Worm (Caenorhabditis elegans) whole organism, mixed stage, embryonic: ENCODE measurements around the gene bec-1.

ENCODE experiments used
- blmp-1 ChIP-seq: fragments of 150-350 bp; optimal IDR thresholded peaks from 2 replicates; lab custom pipeline; 2014; ENCODE audit warnings: missing biosample characterization, missing genetic modification characterization
- ceh-39 ChIP-seq: fragments of 150-350 bp; optimal IDR thresholded peaks from 2 replicates; lab custom pipeline; 2014; ENCODE audit warnings: missing biosample characterization, missing genetic modification characterization
- ceh-43 ChIP-seq: fragments of 200-800 bp; sonication (Bioruptor generic); optimal IDR thresholded peaks from 2 replicates; lab custom pipeline; 2018; ENCODE audit warnings: mild to moderate bottlenecking, missing genetic modification characterization, moderate library complexity, missing compliant biosample characterization
- ceh-83 ChIP-seq: fragments of 200-800 bp; sonication (Bioruptor generic); optimal IDR thresholded peaks from 2 replicates; lab custom pipeline; 2018; ENCODE audit warnings: mild to moderate bottlenecking, missing genetic modification characterization, missing compliant biosample characterization
- ces-1 ChIP-seq: fragments of 150-350 bp; optimal IDR thresholded peaks from 2 replicates; lab custom pipeline; 2014; ENCODE audit warnings: missing biosample characterization, missing genetic modification reagents, missing genetic modification characterization
- cnd-1 ChIP-seq: fragments of 200-800 bp; sonication (Bioruptor generic); optimal IDR thresholded peaks from 2 replicates; lab custom pipeline; 2018; ENCODE audit warnings: mild to moderate bottlenecking, missing genetic modification characterization, missing compliant biosample characterization
- drap-1 ChIP-seq: fragments of 200-800 bp; sonication (Bioruptor generic); optimal IDR thresholded peaks from 3 replicates; lab custom pipeline; 2018; ENCODE audit warnings: mild to moderate bottlenecking, missing genetic modification characterization, missing compliant biosample characterization
- elt-1 ChIP-seq: sonication (generic microtip); optimal IDR thresholded peaks from 2 replicates; lab custom pipeline; 2017; ENCODE audit warnings: missing genetic modification characterization, mild to moderate bottlenecking, missing compliant biosample characterization, antibody characterized with exemption, moderate library complexity, borderline replicate concordance; ENCODE audit not compliant: insufficient read depth
- flh-1 ChIP-seq: fragments of 200-800 bp; sonication (Bioruptor generic); optimal IDR thresholded peaks from 2 replicates; lab custom pipeline; 2018; ENCODE audit warnings: mild to moderate bottlenecking, missing genetic modification characterization, moderate library complexity, missing compliant biosample characterization
- ham-2 ChIP-seq: fragments of 200-800 bp; sonication (Bioruptor generic); optimal IDR thresholded peaks from 2 replicates; lab custom pipeline; 2018; ENCODE audit warnings: mild to moderate bottlenecking, missing genetic modification characterization, missing compliant biosample characterization
- lin-13 ChIP-seq: fragments of 150-350 bp; optimal IDR thresholded peaks from 2 replicates; lab custom pipeline; 2014; ENCODE audit warnings: missing biosample characterization, missing genetic modification characterization
- lin-32 ChIP-seq: fragments of 200-800 bp; sonication (Bioruptor generic); optimal IDR thresholded peaks from 2 replicates; lab custom pipeline; 2018; ENCODE audit warnings: mild to moderate bottlenecking, missing genetic modification characterization, missing compliant biosample characterization
- lsy-2 ChIP-seq: fragments of 150-350 bp; optimal IDR thresholded peaks from 2 replicates; lab custom pipeline; 2014; ENCODE audit warnings: missing biosample characterization, missing genetic modification characterization
- mls-2 ChIP-seq: sonication (generic microtip); optimal IDR thresholded peaks from 2 replicates; lab custom pipeline; 2016; ENCODE audit warnings: mild to moderate bottlenecking, missing genetic modification characterization, moderate library complexity, missing compliant biosample characterization
- nhr-2 ChIP-seq: fragments of 150-350 bp; optimal IDR thresholded peaks from 2 replicates; lab custom pipeline; 2014; ENCODE audit warnings: missing biosample characterization, missing genetic modification characterization
- nhr-237 ChIP-seq: fragments of 150-350 bp; optimal IDR thresholded peaks from 2 replicates; lab custom pipeline; 2014; ENCODE audit warnings: missing biosample characterization, missing genetic modification characterization
- snpc-4 ChIP-seq: fragments of 150-350 bp; optimal IDR thresholded peaks from 2 replicates; lab custom pipeline; 2014; ENCODE audit warnings: missing biosample characterization, missing genetic modification characterization
- sptf-1 ChIP-seq: sonication (generic microtip); optimal IDR thresholded peaks from 2 replicates; lab custom pipeline; 2017; ENCODE audit warnings: mild to moderate bottlenecking, missing genetic modification characterization, moderate library complexity, missing compliant biosample characterization
- tbx-8 ChIP-seq: fragments of 200-800 bp; sonication (Bioruptor generic); optimal IDR thresholded peaks from 2 replicates; lab custom pipeline; 2018; ENCODE audit warnings: mild to moderate bottlenecking, missing genetic modification characterization, moderate library complexity, missing compliant biosample characterization
- unc-120 ChIP-seq: sonication (generic microtip); optimal IDR thresholded peaks from 2 replicates; lab custom pipeline; 2017; ENCODE audit warnings: missing genetic modification characterization, missing compliant biosample characterization; ENCODE audit not compliant: poor library complexity, severe bottlenecking
- unc-62 ChIP-seq: fragments of 150-350 bp; optimal IDR thresholded peaks from 2 replicates; lab custom pipeline; 2014; ENCODE audit warnings: missing biosample characterization, missing genetic modification reagents, missing genetic modification characterization
- zip-8 ChIP-seq: fragments of 150-350 bp; optimal IDR thresholded peaks from 2 replicates; lab custom pipeline; 2014; ENCODE audit warnings: missing biosample characterization, missing genetic modification characterization

bec-1 gene

ce11 chrIV:5664375-5665004, at the start of gene bec-1:
TSS of gene bec-1 (minus strand) at chrIV:5664425.
- TF ChIP-seq cnd-1 (peak; percentile 22), elt-1 (no peak)

ce11 chrIV:5708796-5709195, 44.6 kb upstream of the bec-1 start, which contains the start of gene C55C3.1:
TSS of gene C55C3.1 (plus strand) at chrIV:5709096.
- TF ChIP-seq zip-8 (tag; lab: Kevin White, UChicago), result no peak

- peak; percentile 15 for TF ChIP-seq elt-1
- TF ChIP-seq mls-2 (tag; lab: Kevin White, UChicago), result no peak
- no peak for TF ChIP-seq unc-120
Observed at ce11 chrIV:5706603-5707002, 42.4 kb upstream of the bec-1 start.

ce11 chrIV:5703917-5704316, 39.7 kb upstream of the bec-1 start:
- TF ChIP-seq blmp-1 (tag; lab: Kevin White, UChicago) (peak; percentile 67), zip-8 (tag; lab: Kevin White, UChicago) (no peak)
- TF ChIP-seq, all 35 proteins: peak for 1

- TF ChIP-seq ceh-39 (tag; lab: Kevin White, UChicago) (no peak), ceh-83 (GFP tag; lab: Kevin White, UChicago) (no peak), sptf-1 (tag; lab: Kevin White, UChicago) (no peak), nhr-237 (tag; lab: Kevin White, UChicago) (no peak), drap-1 (GFP tag; lab: Kevin White, UChicago) (no peak), nhr-2 (tag; lab: Kevin White, UChicago) (no peak), ceh-43 (GFP tag; lab: Kevin White, UChicago) (no peak), flh-1 (GFP tag; lab: Kevin White, UChicago) (no peak), snpc-4 (no peak), elt-1 (no peak)
Observed at ce11 chrIV:5703443-5703842, 39.2 kb upstream of the bec-1 start, which contains the start of the genes C55C3.73 and perm-5. TSS of gene C55C3.73 (minus strand) at chrIV:5703451. TSS of gene perm-5 (minus strand) at chrIV:5703468.

ce11 chrIV:5701646-5702045, 37.4 kb upstream of the bec-1 start:
- no peak for TF ChIP-seq nhr-237 (tag; lab: Kevin White, UChicago)
- no peak for TF ChIP-seq unc-120
- no peak for TF ChIP-seq elt-1
- no peak for TF ChIP-seq lsy-2 (tag; lab: Kevin White, UChicago)
- no peak for TF ChIP-seq snpc-4
- peak; percentile 1 for TF ChIP-seq ham-2 (GFP tag; lab: Kevin White, UChicago)
- TF ChIP-seq lin-13, result no peak
- TF ChIP-seq lin-32 (GFP tag; lab: Kevin White, UChicago), result no peak
- TF ChIP-seq, all 35 proteins: peak for 1

ce11 chrIV:5700372-5700771, 36.1 kb upstream of the bec-1 start:
- TF ChIP-seq ham-2 (GFP tag; lab: Kevin White, UChicago) (peak; percentile 16), blmp-1 (tag; lab: Kevin White, UChicago) (peak; percentile 63), elt-1 (peak; percentile 67), lin-13 (no peak), tbx-8 (GFP tag; lab: Kevin White, UChicago) (no peak), unc-62 (GFP tag; lab: Kevin White, UChicago) (peak; percentile 82)
- TF ChIP-seq, all 35 proteins: peak for 4

- TF ChIP-seq lin-13 (no peak), sptf-1 (tag; lab: Kevin White, UChicago) (no peak), ces-1 (GFP tag; lab: Kevin White, UChicago) (no peak)
- TF ChIP-seq, all 35 proteins: peak for 0
Observed at ce11 chrIV:5690386-5691080, 26.3 kb upstream of the bec-1 start, which contains the start of gene C55C3.8. TSS of gene C55C3.8 (plus strand) at chrIV:5691030.
